Worm (Caenorhabditis elegans) whole organism, L1 larva: Measurements from ENCODE around the gene cyp-33C1.

ENCODE experiments used
- ces-1 ChIP-seq: fragments of 150-350 bp; optimal IDR thresholded peaks from 2 replicates; lab custom pipeline; 2014; ENCODE audit warnings: missing biosample characterization, missing genetic modification reagents, missing genetic modification characterization
- efl-1 ChIP-seq, 4 experiments: fragments of 150-350 bp; optimal IDR thresholded peaks in 3 of 4; peaks in 1 of 4; 1 replicate in 1 of 4; 2 replicates in 3 of 4; lab custom pipeline; 2014; ENCODE audit warnings: missing biosample characterization in 2 of 4, missing genetic modification characterization in 2 of 4, missing genetic modification reagents in 2 of 4
- egl-27 ChIP-seq, 2 experiments: fragments of 150-350 bp in 1 of 2; sonication (generic microtip); optimal IDR thresholded peaks; 3 replicates each; lab custom pipeline; 2017 to 2018; ENCODE audit warnings: missing biosample characterization in 2 of 2, missing genetic modification characterization in 2 of 2, missing genetic modification reagents in 2 of 2
- elt-3 ChIP-seq, 6 experiments: fragments of 150-350 bp in 1 of 6; sonication (generic microtip); optimal IDR thresholded peaks; 2 replicates each; lab custom pipeline; 2017 to 2018; ENCODE audit warnings: missing biosample characterization in 6 of 6, missing genetic modification characterization in 6 of 6, inconsistent platforms in 1 of 6
- fkh-10 ChIP-seq: sonication (generic microtip); optimal IDR thresholded peaks from 2 replicates; lab custom pipeline; 2017; ENCODE audit warnings: missing biosample characterization, missing genetic modification reagents, missing genetic modification characterization
- pqm-1 ChIP-seq: sonication (generic microtip); optimal IDR thresholded peaks from 3 replicates; lab custom pipeline; 2017; ENCODE audit warnings: missing biosample characterization, missing genetic modification characterization
- swsn-7 ChIP-seq: sonication (generic microtip); optimal IDR thresholded peaks from 2 replicates; lab custom pipeline; 2016; ENCODE audit warnings: missing genetic modification characterization, missing compliant biosample characterization
- unc-86 ChIP-seq: sonication (generic microtip); optimal IDR thresholded peaks from 2 replicates; lab custom pipeline; 2016; ENCODE audit warnings: missing genetic modification characterization, missing compliant biosample characterization
- ztf-11 ChIP-seq, 2 experiments: sonication (generic microtip); optimal IDR thresholded peaks; 2 replicates each; lab custom pipeline; 2016 to 2017; ENCODE audit warnings: missing genetic modification characterization in 2 of 2, missing biosample characterization in 1 of 2, missing compliant biosample characterization in 1 of 2

ce11 chrV:2204080-2204479 is 24.8 kb downstream of the cyp-33C1 start, which contains the start of gene cyp-33C12:
- TF ChIP-seq elt-3 (tag; optimal IDR thresholded peaks at IDR 0.05; lab: Kevin White, UChicago) (no peak), fkh-10 (GFP tag; lab: Kevin White, UChicago) (no peak), swsn-7 (no peak), unc-86 (tag; lab: Kevin White, UChicago) (no peak), ces-1 (GFP tag; lab: Kevin White, UChicago) (no peak), ztf-11 (tag; optimal IDR thresholded peaks at IDR 0.05; lab: Kevin White, UChicago) (no peak), pqm-1 (no peak), egl-27 (tag; optimal IDR thresholded peaks at IDR 0.05; lab: Kevin White, UChicago) (no peak), efl-1 (optimal IDR thresholded peaks at IDR 0.05; lab: Kevin White, UChicago) (no peak), efl-1 (GFP tag; optimal IDR thresholded peaks at IDR 0.05 in 1 of 2; lab: Kevin White, UChicago) (no peak)
